Worm (Caenorhabditis elegans) whole organism, early embryonic: ENCODE data around the gene nas-3.

Experiments used
- B0310.2 ChIP-seq: sonication (generic microtip); optimal IDR thresholded peaks from 2 replicates; lab custom pipeline; 2016; ENCODE audit warnings: mild to moderate bottlenecking, missing genetic modification characterization, missing compliant biosample characterization

Gene nas-3

ce11 chrV:9527984-9528383, 50.0 kb downstream of the nas-3 start:
- no peak for TF ChIP-seq B0310.2 (tag; lab: Kevin White, UChicago)
